Worm (Caenorhabditis elegans) whole organism, L1 larva: Measurements from ENCODE around the gene dnj-25.

Source experiments
- ama-1 ChIP-seq: fragments of 150-350 bp; optimal IDR thresholded peaks from 2 replicates; lab custom pipeline; 2014
- blmp-1 ChIP-seq: fragments of 150-350 bp; optimal IDR thresholded peaks from 2 replicates; lab custom pipeline; 2014; ENCODE audit warnings: missing biosample characterization, missing genetic modification characterization
- elt-2 ChIP-seq: sonication (generic microtip); optimal IDR thresholded peaks from 2 replicates; lab custom pipeline; 2016; ENCODE audit warnings: missing genetic modification characterization, mild to moderate bottlenecking, inconsistent platforms, missing compliant biosample characterization, missing genetic modification reagents
- jun-1 ChIP-seq: fragments of 150-350 bp; optimal IDR thresholded peaks from 2 replicates; lab custom pipeline; 2014; ENCODE audit warnings: missing biosample characterization, missing genetic modification reagents, missing genetic modification characterization
- lin-13 ChIP-seq: fragments of 150-350 bp; optimal IDR thresholded peaks from 2 replicates; lab custom pipeline; 2014; ENCODE audit warnings: missing biosample characterization, missing genetic modification reagents, missing genetic modification characterization
- mef-2 ChIP-seq: fragments of 150-350 bp; optimal IDR thresholded peaks from 2 replicates; lab custom pipeline; 2014; ENCODE audit warnings: missing biosample characterization, missing genetic modification characterization
- nhr-12 ChIP-seq: sonication (generic microtip); optimal IDR thresholded peaks from 2 replicates; lab custom pipeline; 2017; ENCODE audit warnings: missing biosample characterization, missing genetic modification characterization
- nhr-237 ChIP-seq: fragments of 150-350 bp; optimal IDR thresholded peaks from 2 replicates; lab custom pipeline; 2014; ENCODE audit warnings: missing biosample characterization, missing genetic modification characterization
- snu-23 ChIP-seq: sonication (generic microtip); optimal IDR thresholded peaks from 2 replicates; lab custom pipeline; 2016; ENCODE audit warnings: missing genetic modification characterization, missing compliant biosample characterization
- unc-86 ChIP-seq: sonication (generic microtip); optimal IDR thresholded peaks from 2 replicates; lab custom pipeline; 2016; ENCODE audit warnings: missing genetic modification characterization, missing compliant biosample characterization
- ztf-4 ChIP-seq: fragments of 150-350 bp; optimal IDR thresholded peaks from 2 replicates; lab custom pipeline; 2014; ENCODE audit warnings: missing biosample characterization, missing genetic modification characterization

DNA sequence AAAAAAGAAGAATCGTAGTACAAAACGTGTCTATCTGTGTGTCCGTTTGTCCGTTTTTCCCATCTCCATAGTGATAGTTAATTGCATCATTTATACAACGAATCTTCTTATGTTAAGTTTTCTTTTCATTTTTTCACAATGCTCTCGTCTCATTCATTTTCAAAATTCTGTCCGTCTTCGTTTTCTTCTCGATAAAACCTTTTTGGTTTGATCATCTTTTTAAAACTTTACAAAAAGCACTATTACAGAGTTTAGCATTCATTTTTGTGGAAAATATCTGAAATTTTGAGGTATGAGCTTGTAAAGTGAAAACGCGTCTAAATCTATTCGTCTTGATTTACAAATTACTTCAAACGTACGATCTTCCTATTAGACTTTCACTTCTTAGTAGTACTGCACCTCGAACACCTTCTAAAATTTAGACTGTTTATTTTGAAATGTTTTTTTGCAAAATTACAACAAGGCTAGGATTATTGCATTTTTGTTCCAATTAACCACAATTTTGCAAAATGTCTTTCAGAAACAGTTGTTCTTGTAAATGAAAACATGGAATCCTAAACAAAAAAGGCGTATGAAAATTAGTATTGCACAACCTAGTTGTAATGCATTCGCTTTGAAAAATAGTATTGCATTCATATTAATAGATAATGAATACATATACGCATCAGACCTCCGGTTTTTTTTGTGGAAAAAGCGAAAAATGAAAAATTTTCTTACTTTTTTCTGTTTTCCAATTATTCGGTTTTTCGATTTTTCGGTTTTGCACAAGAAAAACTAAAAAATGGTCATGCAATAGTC is 41.1 kb upstream of the dnj-25 start:
- TF ChIP-seq ama-1 (lab: Kevin White, UChicago) = peak; percentile 66
- no peak for TF ChIP-seq blmp-1 (tag; lab: Kevin White, UChicago)
- TF ChIP-seq nhr-237 (tag; lab: Kevin White, UChicago) = no peak
- TF ChIP-seq ztf-4 (tag; lab: Kevin White, UChicago) = peak; percentile 37
- no peak for TF ChIP-seq unc-86 (tag; lab: Kevin White, UChicago)
- no peak for TF ChIP-seq snu-23 (GFP tag; lab: Kevin White, UChicago)
- no peak for TF ChIP-seq jun-1
- no peak for TF ChIP-seq nhr-12 (tag; lab: Kevin White, UChicago)
- no peak for TF ChIP-seq lin-13 (GFP tag; lab: Kevin White, UChicago)
- no peak for TF ChIP-seq elt-2 (tag; lab: Kevin White, UChicago)
- TF ChIP-seq mef-2 (tag; lab: Kevin White, UChicago) = no peak
